Worm (Caenorhabditis elegans) whole organism, early embryonic: ENCODE measurements around the gene F38C2.7.

Source experiments
- B0310.2 ChIP-seq: sonication (generic microtip); optimal IDR thresholded peaks from 2 replicates; lab custom pipeline; 2016; ENCODE audit warnings: mild to moderate bottlenecking, missing genetic modification characterization, missing compliant biosample characterization
- F13C5.2 ChIP-seq: sonication (generic microtip); optimal IDR thresholded peaks from 2 replicates; lab custom pipeline; 2017; ENCODE audit warnings: mild to moderate bottlenecking, missing genetic modification characterization, inconsistent platforms, missing compliant biosample characterization
- aly-1 ChIP-seq: sonication (generic microtip); optimal IDR thresholded peaks from 2 replicates; lab custom pipeline; 2016; ENCODE audit warnings: missing genetic modification characterization, missing compliant biosample characterization
- ama-1 ChIP-seq: fragments of 150-350 bp; optimal IDR thresholded peaks from 2 replicates; lab custom pipeline; 2014
- ceh-13 ChIP-seq: fragments of 200-800 bp; sonication (Bioruptor generic); optimal IDR thresholded peaks from 2 replicates; lab custom pipeline; 2018; ENCODE audit warnings: mild to moderate bottlenecking, missing genetic modification characterization, missing compliant biosample characterization
- ceh-36 ChIP-seq: sonication (generic microtip); optimal IDR thresholded peaks from 2 replicates; lab custom pipeline; 2016; ENCODE audit warnings: missing genetic modification characterization, inconsistent platforms, missing compliant biosample characterization
- ets-7 ChIP-seq: sonication (generic microtip); optimal IDR thresholded peaks from 2 replicates; lab custom pipeline; 2016; ENCODE audit warnings: missing genotype, missing genetic modification characterization, missing compliant biosample characterization
- flt-1 ChIP-seq: fragments of 200-800 bp; sonication (Bioruptor generic); IDR thresholded peaks from 2 replicates; pipeline ENCODE4 v1.3.6; 2022; ENCODE audit warnings: missing genetic modification characterization, missing compliant biosample characterization
- hmg-4 ChIP-seq: fragments of 200-800 bp; sonication (Bioruptor generic); optimal IDR thresholded peaks from 2 replicates; lab custom pipeline; 2018; ENCODE audit warnings: mild to moderate bottlenecking, missing genetic modification characterization, missing compliant biosample characterization
- hnd-1 ChIP-seq: sonication (generic microtip); optimal IDR thresholded peaks from 2 replicates; lab custom pipeline; 2016; ENCODE audit warnings: missing genetic modification characterization, missing compliant biosample characterization
- pes-1 ChIP-seq: fragments of 200-800 bp; sonication (Bioruptor generic); IDR thresholded peaks from 2 replicates; pipeline ENCODE4 v1.3.6; 2022; ENCODE audit warnings: missing genetic modification reagents, missing genetic modification characterization, missing compliant biosample characterization
- scrt-1 ChIP-seq: fragments of 200-800 bp; sonication (Bioruptor generic); IDR thresholded peaks from 2 replicates; pipeline ENCODE4 v1.3.6; 2022; ENCODE audit warnings: missing genetic modification characterization, missing compliant biosample characterization
- sea-1 ChIP-seq: fragments of 200-800 bp; sonication (Bioruptor generic); conservative IDR thresholded peaks from 2 replicates; pipeline ENCODE4 v1.3.6; 2022; ENCODE audit warnings: missing genetic modification characterization, missing compliant biosample characterization
- tbx-11 ChIP-seq: fragments of 200-800 bp; sonication (Bioruptor generic); IDR thresholded peaks from 2 replicates; pipeline ENCODE4 v1.3.6; 2022; ENCODE audit warnings: missing genetic modification characterization, missing compliant biosample characterization

DNA sequence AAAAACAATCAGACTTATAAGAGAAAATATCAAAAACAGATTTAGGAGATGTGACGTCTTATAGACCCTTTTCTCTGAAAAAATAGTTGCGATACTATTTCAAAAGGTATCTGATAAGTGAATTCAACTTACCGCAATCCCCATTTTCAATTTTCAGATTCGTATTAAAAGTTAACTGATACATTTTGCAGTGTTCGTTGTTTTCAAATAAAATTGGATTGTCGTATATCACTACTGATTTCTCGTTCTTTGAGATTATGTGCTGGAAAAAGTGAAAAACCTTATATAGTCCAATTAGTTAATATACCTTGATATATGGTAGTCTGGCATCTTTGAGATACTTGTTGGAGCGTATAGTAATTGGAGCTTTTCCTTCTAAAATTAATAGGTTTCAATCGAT is 46.7 kb downstream of the F38C2.7 start:
- TF ChIP-seq ama-1 (lab: Kevin White, UChicago) (no peak), sea-1 (GFP tag; lab: Robert Waterston, UW) (no peak), scrt-1 (GFP tag; lab: Robert Waterston, UW) (no peak), aly-1 (tag; lab: Kevin White, UChicago) (no peak), hmg-4 (GFP tag; lab: Kevin White, UChicago) (no peak), ceh-36 (tag; lab: Kevin White, UChicago) (no peak), ets-7 (tag; lab: Kevin White, UChicago) (no peak), hnd-1 (tag; lab: Kevin White, UChicago) (no peak), ceh-13 (GFP tag; lab: Kevin White, UChicago) (no peak), flt-1 (no peak), F13C5.2 (tag; lab: Kevin White, UChicago) (no peak), B0310.2 (tag; lab: Kevin White, UChicago) (no peak), tbx-11 (GFP tag; lab: Robert Waterston, UW) (no peak), pes-1 (no peak)
